Worm (Caenorhabditis elegans) whole organism, midembryonic: ENCODE measurements around the gene ZK829.7.

Experiments used
- T22C8.4 ChIP-seq: fragments of 200-800 bp; sonication (Bioruptor generic); IDR thresholded peaks from 2 replicates; pipeline ENCODE4 v1.3.6; 2022; ENCODE audit warnings: missing genetic modification characterization, missing compliant biosample characterization
- cog-1 ChIP-seq: sonication (generic microtip); optimal IDR thresholded peaks from 2 replicates; lab custom pipeline; 2016; ENCODE audit warnings: missing genetic modification characterization, missing compliant biosample characterization
- flt-1 ChIP-seq: fragments of 200-800 bp; sonication (Bioruptor generic); IDR thresholded peaks from 2 replicates; pipeline ENCODE4 v1.3.6; 2022; ENCODE audit warnings: missing genetic modification characterization, missing compliant biosample characterization
- klf-2 ChIP-seq: fragments of 200-800 bp; sonication (Bioruptor generic); conservative IDR thresholded peaks from 2 replicates; pipeline ENCODE4 v1.3.6; 2022; ENCODE audit warnings: missing genetic modification reagents, missing genetic modification characterization, missing compliant biosample characterization
- med-1 ChIP-seq: sonication (generic microtip); optimal IDR thresholded peaks from 2 replicates; lab custom pipeline; 2017; ENCODE audit warnings: missing genetic modification characterization, mild to moderate bottlenecking, missing compliant biosample characterization, antibody characterized with exemption, missing genetic modification reagents; ENCODE audit not compliant: insufficient read depth
- ref-1 ChIP-seq: fragments of 200-800 bp; sonication (Bioruptor generic); conservative IDR thresholded peaks from 2 replicates; pipeline ENCODE4 v1.3.6; 2022; ENCODE audit warnings: missing genetic modification reagents, missing genetic modification characterization, missing compliant biosample characterization
- tab-1 ChIP-seq: fragments of 200-800 bp; sonication (Bioruptor generic); IDR thresholded peaks from 2 replicates; pipeline ENCODE4 v1.3.6; 2022; ENCODE audit warnings: missing genetic modification characterization, missing compliant biosample characterization
- ztf-23 ChIP-seq: fragments of 200-800 bp; sonication (Bioruptor generic); IDR thresholded peaks from 2 replicates; pipeline ENCODE4 v1.3.6; 2022; ENCODE audit warnings: missing genetic modification reagents, missing genetic modification characterization, missing compliant biosample characterization
- ztf-29 ChIP-seq: fragments of 200-800 bp; sonication (Bioruptor generic); IDR thresholded peaks from 2 replicates; pipeline ENCODE4 v1.3.6; 2022; ENCODE audit warnings: missing genetic modification reagents, missing genetic modification characterization, missing compliant biosample characterization

ZK829.7 gene

ce11 chrIV:11937087-11937486, 24.2 kb downstream of the ZK829.7 start, which contains the start of gene slc-5A12:
slc-5A12 (plus strand) TSS chrIV:11937419.
- no peak for TF ChIP-seq ztf-29
- no peak for TF ChIP-seq ref-1 (GFP tag; lab: Robert Waterston, UW)
- TF ChIP-seq ztf-23 (GFP tag; lab: Robert Waterston, UW): no peak
- no peak for TF ChIP-seq klf-2
- TF ChIP-seq flt-1 (GFP tag; lab: Robert Waterston, UW): no peak
- no peak for TF ChIP-seq T22C8.4
- TF ChIP-seq cog-1 (tag; lab: Kevin White, UChicago): no peak
- TF ChIP-seq med-1 (GFP tag; lab: Kevin White, UChicago): no peak
- no peak for TF ChIP-seq tab-1 (GFP tag; lab: Robert Waterston, UW)

- no peak for TF ChIP-seq ztf-23 (GFP tag; lab: Robert Waterston, UW)
- no peak for TF ChIP-seq cog-1 (tag; lab: Kevin White, UChicago)
- TF ChIP-seq ref-1 (GFP tag; lab: Robert Waterston, UW): no peak
- no peak for TF ChIP-seq tab-1 (GFP tag; lab: Robert Waterston, UW)
- no peak for TF ChIP-seq klf-2
- TF ChIP-seq med-1 (GFP tag; lab: Kevin White, UChicago): no peak
- no peak for TF ChIP-seq flt-1 (GFP tag; lab: Robert Waterston, UW)
- TF ChIP-seq ztf-29: no peak
- no peak for TF ChIP-seq T22C8.4
These were observed 30.8 kb downstream of the ZK829.7 start, which contains the start of gene nhx-9 for ce11 chrIV:11930572-11930971. nhx-9 (plus strand) TSS chrIV:11930872.

DNA sequence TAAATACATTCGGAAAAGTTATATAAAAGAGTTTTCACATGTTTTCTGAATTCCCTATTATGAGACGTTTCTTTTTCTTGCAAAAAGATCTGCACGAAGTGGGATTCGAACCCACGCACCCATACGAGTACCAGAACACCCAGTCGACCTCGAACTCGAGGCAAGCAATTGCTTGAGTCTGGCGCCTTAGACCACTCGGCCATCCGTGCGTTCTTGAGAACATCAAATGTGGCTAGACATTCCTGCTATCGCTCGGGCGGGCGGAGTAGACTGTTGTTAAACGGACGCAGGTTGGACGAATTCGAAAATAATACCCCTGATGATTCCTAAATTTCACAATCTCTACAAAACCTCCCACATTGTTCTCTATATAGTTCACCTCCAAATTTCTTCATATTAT, 32.9 kb downstream of the ZK829.7 start:
- TF ChIP-seq ref-1 (GFP tag; lab: Robert Waterston, UW) (peak; percentile 46; the same call in 1 of the 2 replicates), tab-1 (GFP tag; lab: Robert Waterston, UW) (peak; percentile 77; the same call in 1 of the 2 replicates), cog-1 (tag; lab: Kevin White, UChicago) (no peak), med-1 (GFP tag; lab: Kevin White, UChicago) (no peak), klf-2 (no peak), ztf-29 (peak; percentile 46; the same call in 1 of the 2 replicates), T22C8.4 (no peak), flt-1 (GFP tag; lab: Robert Waterston, UW) (no peak; the same call in 1 of the 2 replicates), ztf-23 (GFP tag; lab: Robert Waterston, UW) (peak; percentile 63; the same call in 1 of the 2 replicates)

- TF ChIP-seq ztf-23 (GFP tag; lab: Robert Waterston, UW) (no peak), med-1 (GFP tag; lab: Kevin White, UChicago) (no peak), T22C8.4 (no peak), flt-1 (GFP tag; lab: Robert Waterston, UW) (no peak), ztf-29 (no peak), ref-1 (GFP tag; lab: Robert Waterston, UW) (no peak), klf-2 (no peak), tab-1 (GFP tag; lab: Robert Waterston, UW) (no peak), cog-1 (tag; lab: Kevin White, UChicago) (no peak)
These were observed 35.8 kb downstream of the ZK829.7 start, which contains the start of the genes srlf-33 and srlf-32 for ce11 chrIV:11925346-11926075. srlf-33 (minus strand) TSS chrIV:11925446. srlf-32 (plus strand) TSS chrIV:11926025.

DNA sequence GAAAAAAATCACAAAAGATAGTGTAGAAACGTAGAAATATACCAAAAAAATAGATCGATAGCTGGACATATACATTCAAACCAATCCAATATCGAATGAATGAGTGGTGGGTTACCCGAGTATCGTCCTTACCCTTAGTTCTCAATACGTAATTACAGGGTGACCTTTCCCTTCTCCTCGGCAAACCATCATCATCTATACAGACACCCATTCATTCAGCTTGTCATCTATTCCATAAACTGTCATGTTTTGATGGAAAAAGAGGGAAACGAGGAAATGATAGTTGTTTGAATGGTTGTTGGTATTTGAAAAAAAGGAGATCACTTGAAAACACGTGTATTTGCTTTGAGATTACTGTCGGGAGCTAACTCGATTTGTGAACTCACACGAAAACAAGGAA, 37.2 kb downstream of the ZK829.7 start:
- TF ChIP-seq tab-1 (GFP tag; lab: Robert Waterston, UW) (no peak), klf-2 (no peak), ztf-29 (no peak), cog-1 (tag; lab: Kevin White, UChicago) (no peak), ztf-23 (GFP tag; lab: Robert Waterston, UW) (no peak), T22C8.4 (no peak), ref-1 (GFP tag; lab: Robert Waterston, UW) (no peak), flt-1 (GFP tag; lab: Robert Waterston, UW) (no peak), med-1 (GFP tag; lab: Kevin White, UChicago) (no peak)

DNA sequence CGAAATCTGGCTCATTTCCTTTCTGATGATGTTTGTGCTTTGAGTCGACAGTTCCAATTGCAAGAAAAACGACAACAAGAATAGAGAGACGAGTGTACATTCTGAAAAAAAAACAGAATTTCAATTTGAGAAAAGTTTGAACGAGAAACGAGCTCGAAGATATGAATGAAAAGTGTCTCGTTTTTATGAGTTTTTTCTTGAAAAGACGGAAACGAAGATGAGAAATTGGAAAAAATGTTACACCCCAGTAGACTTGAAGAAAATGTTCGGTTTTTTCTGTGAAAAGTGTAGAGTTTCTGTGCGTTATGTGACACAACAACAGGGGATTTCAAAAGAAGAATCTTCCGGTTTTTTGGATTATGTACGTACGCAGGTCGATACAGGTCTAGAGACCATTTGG, 38.3 kb downstream of the ZK829.7 start, which contains the start of gene srlf-31:
Gene srlf-31 (minus strand): TSS at position 101 of the 400 bp plus-strand sequence.
- TF ChIP-seq ref-1 (GFP tag; lab: Robert Waterston, UW) (no peak), flt-1 (GFP tag; lab: Robert Waterston, UW) (no peak), cog-1 (tag; lab: Kevin White, UChicago) (no peak), ztf-29 (no peak), med-1 (GFP tag; lab: Kevin White, UChicago) (no peak), ztf-23 (GFP tag; lab: Robert Waterston, UW) (no peak), T22C8.4 (no peak)

- TF ChIP-seq ztf-23 (GFP tag; lab: Robert Waterston, UW): no peak
- no peak for TF ChIP-seq T22C8.4
- TF ChIP-seq ztf-29: no peak
- TF ChIP-seq ref-1 (GFP tag; lab: Robert Waterston, UW): no peak
- TF ChIP-seq klf-2: no peak
- no peak for TF ChIP-seq med-1 (GFP tag; lab: Kevin White, UChicago)
- TF ChIP-seq flt-1 (GFP tag; lab: Robert Waterston, UW): no peak
- no peak for TF ChIP-seq cog-1 (tag; lab: Kevin White, UChicago)
- TF ChIP-seq tab-1 (GFP tag; lab: Robert Waterston, UW): no peak
These were observed 39.3 kb downstream of the ZK829.7 start, which contains the start of gene ZK822.1 for ce11 chrIV:11922011-11922410. ZK822.1 (minus strand) TSS chrIV:11922131.

ce11 chrIV:11919067-11919466, 42.3 kb downstream of the ZK829.7 start:
- TF ChIP-seq ref-1 (GFP tag; lab: Robert Waterston, UW) (no peak), ztf-29 (no peak), klf-2 (no peak), cog-1 (tag; lab: Kevin White, UChicago) (no peak), flt-1 (GFP tag; lab: Robert Waterston, UW) (no peak), ztf-23 (GFP tag; lab: Robert Waterston, UW) (no peak), med-1 (GFP tag; lab: Kevin White, UChicago) (no peak), tab-1 (GFP tag; lab: Robert Waterston, UW) (no peak), T22C8.4 (no peak)

DNA sequence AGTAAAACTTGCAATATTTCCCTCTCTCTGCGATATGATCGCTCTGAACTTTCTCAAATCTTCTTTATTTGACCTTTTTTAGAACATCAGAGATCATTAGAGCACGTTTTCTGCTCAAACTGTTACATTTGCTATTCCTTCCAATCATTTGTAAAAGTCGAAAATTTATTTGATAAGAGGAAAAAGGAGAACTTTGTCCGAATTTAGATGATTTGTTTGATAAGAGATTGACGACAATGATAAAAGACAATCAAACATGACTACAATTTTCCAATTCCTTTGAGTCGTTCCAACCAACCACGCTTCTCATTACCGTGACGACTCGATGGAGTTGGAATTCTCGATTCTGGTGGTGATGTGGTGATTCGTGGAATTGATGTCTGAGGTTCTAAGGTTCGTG, 43.4 kb downstream of the ZK829.7 start:
- no peak for TF ChIP-seq T22C8.4
- no peak for TF ChIP-seq cog-1 (tag; lab: Kevin White, UChicago)
- TF ChIP-seq tab-1 (GFP tag; lab: Robert Waterston, UW): no peak
- TF ChIP-seq ztf-29: no peak
- no peak for TF ChIP-seq flt-1 (GFP tag; lab: Robert Waterston, UW)
- no peak for TF ChIP-seq klf-2
